Worm (Caenorhabditis elegans) whole organism, late embryonic: ENCODE results near the gene F21H7.2.

Experiments used
- nhr-11 ChIP-seq: fragments of 150-350 bp; optimal IDR thresholded peaks from 2 replicates; lab custom pipeline; 2014; ENCODE audit warnings: missing biosample characterization, missing genetic modification characterization
- rnt-1 ChIP-seq: sonication (generic microtip); optimal IDR thresholded peaks from 2 replicates; lab custom pipeline; 2016; ENCODE audit warnings: missing genetic modification characterization, missing compliant biosample characterization

ce11 chrV:16229896-16230295, at the start of gene F21H7.2, which contains the start of gene F21H7.12:
- no peak for TF ChIP-seq rnt-1
- TF ChIP-seq nhr-11, result no peak
